Worm (Caenorhabditis elegans): Measurements from ENCODE around the gene C32D5.7.

DNA sequence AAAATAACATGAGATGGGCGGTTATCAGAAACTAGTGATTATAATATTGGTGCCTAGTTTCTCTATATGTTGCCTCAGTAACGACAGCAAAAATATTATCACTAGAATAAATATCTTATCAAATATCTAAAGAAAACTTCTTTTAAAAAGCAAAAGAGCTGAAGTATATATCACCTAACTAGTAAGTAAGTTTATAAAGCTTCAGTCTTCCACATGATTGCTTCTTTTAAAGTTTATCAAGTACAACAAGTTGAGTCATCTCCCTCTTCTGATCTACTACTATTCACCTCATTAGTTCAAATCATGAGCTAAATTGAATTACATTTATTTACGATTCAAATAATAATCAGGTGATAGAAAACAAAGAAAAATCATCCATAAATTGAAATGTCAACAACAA, 51.7 kb downstream of the C32D5.7 start:
- no peak for TF ChIP-seq egl-27 (tag; optimal IDR thresholded peaks at IDR 0.05)
- TF ChIP-seq nhr-12 (tag; optimal IDR thresholded peaks at IDR 0.05) = no peak
- no peak for TF ChIP-seq nhr-25 (tag; optimal IDR thresholded peaks at IDR 0.05)
- no peak for TF ChIP-seq lin-11 (tag; optimal IDR thresholded peaks at IDR 0.05)
- no peak for TF ChIP-seq snpc-4 (tag; optimal IDR thresholded peaks at IDR 0.05)
- no peak for TF ChIP-seq nhr-10 (tag; optimal IDR thresholded peaks at IDR 0.05)
- TF ChIP-seq unc-62 (GFP tag; optimal IDR thresholded peaks at IDR 0.05) = no peak

All from whole organism, L2 larva.